Worm (Caenorhabditis elegans) whole organism, L3 larva: ENCODE data around the gene C27C12.3.
A peak's percentile ranks its signal among the peaks of the same experiment; 100 is the strongest.

Experiments
- R02D3.7 ChIP-seq: fragments of 150-350 bp; optimal IDR thresholded peaks from 2 replicates; lab custom pipeline; 2014; ENCODE audit warnings: missing biosample characterization, missing genetic modification characterization
- aly-2 ChIP-seq: fragments of 150-350 bp; optimal IDR thresholded peaks from 2 replicates; lab custom pipeline; 2014; ENCODE audit warnings: missing biosample characterization, missing genetic modification characterization
- ama-1 ChIP-seq: fragments of 150-350 bp; optimal IDR thresholded peaks from 2 replicates; lab custom pipeline; 2018
- ceh-16 ChIP-seq: sonication (generic microtip); optimal IDR thresholded peaks from 2 replicates; lab custom pipeline; 2017; ENCODE audit warnings: missing biosample characterization, missing genetic modification characterization
- ceh-28 ChIP-seq: fragments of 150-350 bp; optimal IDR thresholded peaks from 2 replicates; lab custom pipeline; 2014; ENCODE audit warnings: missing biosample characterization, missing genetic modification reagents, missing genetic modification characterization
- ceh-82 ChIP-seq: fragments of 150-350 bp; optimal IDR thresholded peaks from 2 replicates; lab custom pipeline; 2014; ENCODE audit warnings: missing biosample characterization, missing genetic modification characterization
- ceh-9 ChIP-seq: sonication (generic microtip); optimal IDR thresholded peaks from 2 replicates; lab custom pipeline; 2018; ENCODE audit warnings: missing biosample characterization, missing genetic modification characterization
- daf-12 ChIP-seq: fragments of 150-350 bp; optimal IDR thresholded peaks from 2 replicates; lab custom pipeline; 2014; ENCODE audit warnings: missing biosample characterization, missing genetic modification reagents, missing genetic modification characterization
- egl-27 ChIP-seq: sonication (generic microtip); optimal IDR thresholded peaks from 4 replicates; lab custom pipeline; 2017; ENCODE audit warnings: missing biosample characterization, missing genetic modification reagents, missing genetic modification characterization
- egl-5 ChIP-seq: fragments of 150-350 bp; optimal IDR thresholded peaks from 2 replicates; lab custom pipeline; 2017; ENCODE audit warnings: missing biosample characterization, missing genetic modification reagents, missing genetic modification characterization, inconsistent platforms
- elt-1 ChIP-seq: fragments of 150-350 bp; optimal IDR thresholded peaks from 2 replicates; lab custom pipeline; 2014; ENCODE audit warnings: missing biosample characterization, missing genetic modification characterization
- elt-2 ChIP-seq: sonication (generic microtip); optimal IDR thresholded peaks from 2 replicates; lab custom pipeline; 2016; ENCODE audit warnings: missing genetic modification reagents, mild to moderate bottlenecking, missing genetic modification characterization, missing compliant biosample characterization
- elt-3 ChIP-seq, 3 experiments: fragments of 150-350 bp in 1 of 3; sonication (generic microtip) in 2 of 3; optimal IDR thresholded peaks; 2 replicates in 2 of 3; 4 replicates in 1 of 3; lab custom pipeline; 2014 to 2017; ENCODE audit warnings: missing biosample characterization in 3 of 3, missing genetic modification characterization in 3 of 3
- eor-1 ChIP-seq, 2 experiments: fragments of 150-350 bp; optimal IDR thresholded peaks; 2 replicates each; lab custom pipeline; 2014 to 2018; ENCODE audit warnings: missing biosample characterization in 2 of 2, missing genetic modification characterization in 2 of 2
- fkh-10 ChIP-seq: sonication (generic microtip); optimal IDR thresholded peaks from 2 replicates; lab custom pipeline; 2017; ENCODE audit warnings: missing biosample characterization, missing genetic modification reagents, missing genetic modification characterization
- fkh-2 ChIP-seq: fragments of 150-350 bp; optimal IDR thresholded peaks from 2 replicates; lab custom pipeline; 2014; ENCODE audit warnings: missing biosample characterization, missing genetic modification reagents, missing genetic modification characterization
- fos-1 ChIP-seq: fragments of 150-350 bp; optimal IDR thresholded peaks from 2 replicates; lab custom pipeline; 2014; ENCODE audit warnings: missing biosample characterization, missing genetic modification characterization
- hmg-11 ChIP-seq: sonication (generic microtip); optimal IDR thresholded peaks from 2 replicates; lab custom pipeline; 2016; ENCODE audit warnings: missing genetic modification characterization, missing compliant biosample characterization
- jun-1 ChIP-seq: fragments of 150-350 bp; optimal IDR thresholded peaks from 2 replicates; lab custom pipeline; 2014; ENCODE audit warnings: missing biosample characterization, missing genetic modification reagents, missing genetic modification characterization
- lin-15B ChIP-seq: fragments of 150-350 bp; optimal IDR thresholded peaks from 2 replicates; lab custom pipeline; 2014; ENCODE audit warnings: missing biosample characterization, missing genetic modification characterization
- lin-39 ChIP-seq: fragments of 150-350 bp; optimal IDR thresholded peaks from 2 replicates; lab custom pipeline; 2018; ENCODE audit warnings: missing biosample characterization, missing genetic modification reagents, missing genetic modification characterization
- lsy-12 ChIP-seq: sonication (generic microtip); optimal IDR thresholded peaks from 2 replicates; lab custom pipeline; 2016; ENCODE audit warnings: mild to moderate bottlenecking, missing genetic modification characterization, missing compliant biosample characterization
- mdl-1 ChIP-seq: fragments of 150-350 bp; optimal IDR thresholded peaks from 2 replicates; lab custom pipeline; 2014; ENCODE audit warnings: missing biosample characterization, missing genetic modification characterization
- mml-1 ChIP-seq: fragments of 150-350 bp; sonication (generic microtip); optimal IDR thresholded peaks from 3 replicates; lab custom pipeline; 2014; ENCODE audit warnings: missing biosample characterization, missing genetic modification characterization
- nhr-11 ChIP-seq: fragments of 150-350 bp; optimal IDR thresholded peaks from 2 replicates; lab custom pipeline; 2014; ENCODE audit warnings: missing biosample characterization, missing genetic modification characterization
- nhr-23 ChIP-seq: fragments of 150-350 bp; optimal IDR thresholded peaks from 2 replicates; lab custom pipeline; 2014; ENCODE audit warnings: missing biosample characterization, missing genetic modification reagents, missing genetic modification characterization
- nhr-237 ChIP-seq: fragments of 150-350 bp; optimal IDR thresholded peaks from 2 replicates; lab custom pipeline; 2014; ENCODE audit warnings: missing biosample characterization, missing genetic modification characterization
- nhr-25 ChIP-seq: sonication (generic microtip); optimal IDR thresholded peaks from 2 replicates; lab custom pipeline; 2017; ENCODE audit warnings: missing biosample characterization, missing genetic modification characterization
- nhr-28 ChIP-seq: fragments of 150-350 bp; optimal IDR thresholded peaks from 2 replicates; lab custom pipeline; 2014; ENCODE audit warnings: missing biosample characterization, missing genetic modification characterization
- nhr-43 ChIP-seq: sonication (generic microtip); optimal IDR thresholded peaks from 2 replicates; lab custom pipeline; 2016; ENCODE audit warnings: mild to moderate bottlenecking, missing genetic modification characterization, missing compliant biosample characterization; ENCODE audit not compliant: poor library complexity, severe bottlenecking
- nhr-67 ChIP-seq: fragments of 150-350 bp; optimal IDR thresholded peaks from 2 replicates; lab custom pipeline; 2014; ENCODE audit warnings: missing biosample characterization, missing genetic modification characterization
- nhr-76 ChIP-seq: fragments of 150-350 bp; sonication (generic microtip); optimal IDR thresholded peaks from 5 replicates; lab custom pipeline; 2014; ENCODE audit warnings: missing biosample characterization, missing genetic modification characterization
- pha-4 ChIP-seq: fragments of 150-350 bp; optimal IDR thresholded peaks from 2 replicates; lab custom pipeline; 2014; ENCODE audit warnings: missing biosample characterization, missing genetic modification reagents, missing genetic modification characterization
- pqm-1 ChIP-seq: fragments of 150-350 bp; optimal IDR thresholded peaks from 2 replicates; lab custom pipeline; 2017; ENCODE audit warnings: missing biosample characterization, missing genetic modification characterization, inconsistent platforms
- sea-2 ChIP-seq: fragments of 150-350 bp; sonication (generic microtip); optimal IDR thresholded peaks from 4 replicates; lab custom pipeline; 2014; ENCODE audit warnings: missing biosample characterization, missing genetic modification reagents, missing genetic modification characterization
- snpc-4 ChIP-seq: fragments of 150-350 bp; optimal IDR thresholded peaks from 2 replicates; lab custom pipeline; 2014; ENCODE audit warnings: missing biosample characterization, missing genetic modification characterization
- tbx-2 ChIP-seq: sonication (generic microtip); optimal IDR thresholded peaks from 2 replicates; lab custom pipeline; 2016; ENCODE audit warnings: mild to moderate bottlenecking, missing genetic modification characterization, missing compliant biosample characterization
- unc-39 ChIP-seq: sonication (generic microtip); optimal IDR thresholded peaks from 4 replicates; lab custom pipeline; 2017; ENCODE audit warnings: missing biosample characterization, missing genetic modification characterization
- zag-1 ChIP-seq: fragments of 150-350 bp; optimal IDR thresholded peaks from 2 replicates; lab custom pipeline; 2014; ENCODE audit warnings: missing biosample characterization, missing genetic modification characterization
- ztf-11 ChIP-seq: fragments of 150-350 bp; optimal IDR thresholded peaks from 2 replicates; lab custom pipeline; 2014; ENCODE audit warnings: missing biosample characterization, missing genetic modification characterization
- ztf-4 ChIP-seq: fragments of 150-350 bp; optimal IDR thresholded peaks from 2 replicates; lab custom pipeline; 2014; ENCODE audit warnings: missing biosample characterization, missing genetic modification characterization

Gene C27C12.3

DNA sequence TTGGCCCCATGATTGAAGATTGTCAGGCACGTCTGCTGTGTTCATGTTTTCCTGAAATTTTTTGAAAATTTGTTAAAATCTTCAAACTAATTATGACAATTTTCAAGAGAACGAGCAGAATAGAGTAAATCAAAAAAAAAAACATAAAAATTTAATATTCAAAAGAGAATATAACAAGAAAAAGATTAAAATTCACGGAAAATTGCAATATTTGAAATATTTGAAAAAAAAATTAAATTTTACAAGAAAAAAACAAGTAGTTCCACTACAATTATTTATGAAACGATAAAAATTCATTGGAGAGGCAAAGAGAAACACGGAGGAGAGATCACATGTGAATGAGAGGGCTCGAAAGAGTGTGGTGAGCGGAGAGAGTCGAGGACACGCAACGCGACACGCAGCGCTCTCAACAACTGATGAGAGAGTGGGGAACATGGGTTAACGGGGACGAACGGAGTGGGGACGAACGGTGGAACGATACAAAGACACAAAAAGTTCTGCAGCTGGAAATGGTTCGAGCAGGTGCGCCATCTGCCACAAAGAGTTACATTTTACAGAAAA lies 41.1 kb downstream of the C27C12.3 start, which contains the start of gene mbk-1 (continued):
- TF ChIP-seq ama-1 (lab: Kevin White, UChicago) (peak; percentile 37), nhr-43 (tag; lab: Kevin White, UChicago) (peak; percentile 22), fkh-10 (GFP tag; lab: Kevin White, UChicago) (no peak), hmg-11 (peak; percentile 81), pha-4 (tag; lab: Kevin White, UChicago) (peak; percentile 90), pqm-1 (tag; lab: Kevin White, UChicago) (peak; percentile 47)

DNA sequence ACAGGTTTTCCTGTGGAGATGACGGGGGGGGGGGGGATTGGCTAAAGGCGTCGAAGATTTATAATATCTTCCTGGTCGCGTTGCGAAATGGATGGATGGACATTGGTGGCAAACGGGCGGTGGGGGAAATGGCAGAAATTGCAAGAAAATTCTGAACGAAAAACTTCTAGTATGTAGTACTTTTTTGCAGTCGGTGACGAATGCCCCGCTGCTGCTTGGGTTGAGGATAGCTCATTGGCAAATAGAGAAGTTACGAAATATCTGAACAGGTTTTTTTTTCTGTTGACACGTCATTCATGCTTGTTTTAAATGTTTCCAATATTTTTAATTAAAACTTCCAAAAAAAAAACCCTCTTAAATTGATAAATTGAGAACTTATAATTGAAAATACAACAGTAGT lies 46.1 kb downstream of the C27C12.3 start:
- TF ChIP-seq pqm-1 (tag; lab: Kevin White, UChicago) (no peak), unc-39 (tag; lab: Kevin White, UChicago) (no peak), ztf-11 (tag; lab: Kevin White, UChicago) (no peak), nhr-25 (tag; lab: Kevin White, UChicago) (peak; percentile 26), elt-1 (tag; lab: Kevin White, UChicago) (no peak), eor-1 (tag; optimal IDR thresholded peaks at IDR 0.05; lab: Kevin White, UChicago) (no peak), daf-12 (tag; lab: Kevin White, UChicago) (no peak), nhr-43 (tag; lab: Kevin White, UChicago) (peak; percentile 4), fos-1 (tag; lab: Kevin White, UChicago) (no peak), ama-1 (lab: Kevin White, UChicago) (peak; percentile 18), nhr-237 (tag; lab: Kevin White, UChicago) (no peak), nhr-11 (tag; lab: Kevin White, UChicago) (no peak), elt-3 (tag; optimal IDR thresholded peaks at IDR 0.05; lab: Kevin White, UChicago) (no peak), aly-2 (tag; lab: Kevin White, UChicago) (no peak), ceh-16 (tag; lab: Kevin White, UChicago) (no peak), mml-1 (no peak), ztf-4 (tag; lab: Kevin White, UChicago) (no peak), zag-1 (tag; lab: Kevin White, UChicago) (no peak), jun-1 (tag; lab: Kevin White, UChicago) (no peak), nhr-28 (no peak), lin-39 (tag; lab: Kevin White, UChicago) (peak; percentile 21), egl-27 (tag; lab: Kevin White, UChicago) (no peak), snpc-4 (tag; lab: Kevin White, UChicago) (no peak), fkh-2 (tag; lab: Kevin White, UChicago) (no peak), lsy-12 (no peak), hmg-11 (no peak), fkh-10 (GFP tag; lab: Kevin White, UChicago) (no peak), mdl-1 (tag; lab: Kevin White, UChicago) (no peak), sea-2 (GFP tag; lab: Kevin White, UChicago) (no peak), nhr-76 (no peak), ceh-28 (no peak), R02D3.7 (tag; lab: Kevin White, UChicago) (no peak), ceh-82 (tag; lab: Kevin White, UChicago) (no peak), lin-15B (tag; lab: Kevin White, UChicago) (no peak), ceh-9 (no peak), nhr-23 (tag; lab: Kevin White, UChicago) (peak; percentile 33), tbx-2 (tag; lab: Kevin White, UChicago) (no peak), elt-2 (tag; lab: Kevin White, UChicago) (no peak), egl-5 (tag; lab: Kevin White, UChicago) (no peak), pha-4 (tag; lab: Kevin White, UChicago) (peak; percentile 18), nhr-67 (tag; lab: Kevin White, UChicago) (no peak)
- TF ChIP-seq, all 47 proteins: peak for 6
